Worm (Caenorhabditis elegans): Measurements from ENCODE around the gene Y57G11C.51.

The Y57G11C.51 gene

DNA sequence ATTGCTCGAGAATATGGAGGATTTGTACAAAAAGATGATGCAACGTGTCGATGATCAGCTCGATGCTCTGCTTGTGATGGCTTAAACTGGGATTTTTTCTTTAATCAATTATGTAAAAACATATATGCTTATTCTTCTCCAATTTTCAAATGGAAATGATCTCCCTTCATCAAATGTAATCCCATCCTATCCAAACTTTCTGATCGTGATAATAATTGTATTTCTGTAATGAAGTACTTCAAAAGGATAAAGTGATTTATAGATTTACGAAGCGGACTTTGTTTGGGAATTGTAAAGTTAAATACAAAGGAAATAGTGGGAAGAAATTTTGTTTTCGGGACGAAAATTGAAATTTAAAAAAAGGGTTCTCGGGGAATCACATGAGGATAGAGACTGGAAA, 16.2 kb upstream of the Y57G11C.51 start (continued):
- TF ChIP-seq hrde-1 (tag; optimal IDR thresholded peaks at IDR 0.05; ENCODE audit: borderline replicate concordance) = peak; percentile 48
- peak; percentile 1 for TF ChIP-seq ZK185.1 (tag; optimal IDR thresholded peaks at IDR 0.05; ENCODE audit: poor library complexity, severe bottlenecking)
- peak; percentile 21 for TF ChIP-seq lin-54 (GFP tag; optimal IDR thresholded peaks at IDR 0.05)
- TF ChIP-seq ztf-18 (tag; optimal IDR thresholded peaks at IDR 0.05) = peak; percentile 6

DNA sequence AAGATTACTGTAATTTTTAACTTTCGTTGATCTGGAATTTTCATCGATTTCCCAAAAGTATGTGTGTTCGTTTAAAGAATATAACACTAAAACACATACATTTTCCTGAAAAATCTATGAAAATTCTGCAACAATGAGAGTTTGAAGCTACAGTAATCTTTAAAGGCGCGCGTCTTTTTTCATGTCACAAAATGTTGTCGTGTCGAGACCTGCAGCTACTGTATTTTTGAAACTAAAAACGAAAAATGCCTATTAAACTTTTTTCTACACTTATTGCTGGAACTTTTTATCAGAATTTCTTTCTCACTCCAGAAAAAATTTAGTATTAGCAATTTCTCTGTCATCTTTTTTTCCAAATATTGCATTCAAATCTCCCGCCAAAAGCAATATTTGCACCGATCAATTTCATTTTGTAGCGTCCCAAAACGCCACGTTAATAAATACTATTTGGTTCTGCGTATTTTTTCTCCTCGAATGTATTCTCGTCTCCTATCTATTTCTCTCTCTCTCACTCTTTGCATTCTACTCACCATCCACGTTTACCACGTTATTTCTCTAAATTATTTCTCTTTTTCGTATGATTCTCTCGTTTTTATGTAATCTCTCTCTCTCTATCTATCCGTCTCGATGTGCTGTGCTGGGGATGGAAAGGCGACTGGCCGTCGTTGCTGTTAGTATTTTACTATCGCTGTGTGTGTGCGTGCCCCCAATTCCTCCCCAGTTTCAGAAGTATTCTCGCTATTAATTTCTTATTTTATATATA, 12.2 kb upstream of the Y57G11C.51 start, which contains the start of gene melo-1:
Gene melo-1, plus strand, starts transcription at position 658 of the 763 bp plus-strand sequence.
- TF ChIP-seq nhr-80 (tag; optimal IDR thresholded peaks at IDR 0.05) (peak; percentile 29), attf-5 (GFP tag; optimal IDR thresholded peaks at IDR 0.05) (peak; percentile 46), B0336.3 (GFP tag; IDR thresholded peaks at IDR 0.05) (0 out of 2 replicates have a peak, but pooled peaks have one; percentile 18), F52B5.7 (tag; optimal IDR thresholded peaks at IDR 0.05) (no peak), F33H1.4 (GFP tag; IDR thresholded peaks at IDR 0.05) (peak; percentile 38; the same call in 1 of the 2 replicates), attf-6 (GFP tag; IDR thresholded peaks at IDR 0.05) (0 out of 2 replicates have a peak, but pooled peaks have one; percentile 14), F10E7.11 (tag; optimal IDR thresholded peaks at IDR 0.05) (no peak), dox-1 (GFP tag; IDR thresholded peaks at IDR 0.05) (peak; percentile 39; the same call in 1 of the 2 replicates), B0035.1 (tag; optimal IDR thresholded peaks at IDR 0.05) (no peak), let-607 (tag; optimal IDR thresholded peaks at IDR 0.05) (peak; percentile 76 to 80), lin-40 (tag; optimal IDR thresholded peaks at IDR 0.05) (peak; percentile 7), snpc-4 (GFP tag; optimal IDR thresholded peaks at IDR 0.05) (no peak), snpc-4 (tag; optimal IDR thresholded peaks at IDR 0.05) (peak; percentile 8 to 67 (median 40)), lsl-1 (GFP tag; optimal IDR thresholded peaks at IDR 0.05) (peak; percentile 76), let-526 (GFP tag; IDR thresholded peaks at IDR 0.05) (no peak), cebp-1 (GFP tag; IDR thresholded peaks at IDR 0.05) (no peak), cebp-1 (tag; optimal IDR thresholded peaks at IDR 0.05) (peak; percentile 64), lin-54 (GFP tag; optimal IDR thresholded peaks at IDR 0.05) (peak; percentile 23), hmg-1.2 (GFP tag; IDR thresholded peaks at IDR 0.05) (peak; percentile 94), pbrm-1 (GFP tag; IDR thresholded peaks at IDR 0.05) (peak; percentile 22; the same call in 1 of the 2 replicates)

ce11 chrIV:14784481-14784880, 10.1 kb upstream of the Y57G11C.51 start, which contains the start of gene nlp-56:
nlp-56 (minus strand) TSS chrIV:14784737.
- no peak for TF ChIP-seq B0336.3 (GFP tag; IDR thresholded peaks at IDR 0.05)
- no peak for TF ChIP-seq D2030.7 (GFP tag; IDR thresholded peaks at IDR 0.05)
- no peak for TF ChIP-seq ztf-18 (tag; optimal IDR thresholded peaks at IDR 0.05)
- no peak for TF ChIP-seq B0261.1 (tag; optimal IDR thresholded peaks at IDR 0.05)
- TF ChIP-seq nfya-1 (tag; optimal IDR thresholded peaks at IDR 0.05; ENCODE audit: borderline replicate concordance, insufficient read depth) = no peak
- TF ChIP-seq snpc-3.4 (tag; optimal IDR thresholded peaks at IDR 0.05) = no peak
- TF ChIP-seq egl-18 (GFP tag; IDR thresholded peaks at IDR 0.05) = no peak
- TF ChIP-seq fkh-3 (tag; optimal IDR thresholded peaks at IDR 0.05) = no peak
- no peak for TF ChIP-seq tbx-9 (tag; optimal IDR thresholded peaks at IDR 0.05; ENCODE audit: borderline replicate concordance)
- TF ChIP-seq ekl-4 (GFP tag; IDR thresholded peaks at IDR 0.05) = no peak
- TF ChIP-seq C06A6.2 (GFP tag; conservative IDR thresholded peaks at IDR 0.05) = no peak
- no peak for TF ChIP-seq ceh-27 (GFP tag; optimal IDR thresholded peaks at IDR 0.05)
- no peak for TF ChIP-seq lin-54 (GFP tag; optimal IDR thresholded peaks at IDR 0.05)
- no peak for TF ChIP-seq ccch-3 (GFP tag; optimal IDR thresholded peaks at IDR 0.05)

Data from whole organism, young adult.